Worm (Caenorhabditis elegans) whole organism, young adult: Measurements from ENCODE around the gene sri-4.

Source experiments
- B0019.2 ChIP-seq: fragments of 200-800 bp; sonication (Bioruptor generic); conservative IDR thresholded peaks from 2 replicates; pipeline ENCODE4 v1.3.6; 2022; ENCODE audit warnings: missing genetic modification reagents, missing genetic modification characterization, missing compliant biosample characterization
- C06A6.2 ChIP-seq: fragments of 200-800 bp; sonication (Bioruptor generic); conservative IDR thresholded peaks from 2 replicates; pipeline ENCODE4 v1.3.6; 2022; ENCODE audit warnings: missing genetic modification characterization, missing compliant biosample characterization
- F22D6.2 ChIP-seq: sonication (generic microtip); optimal IDR thresholded peaks from 2 replicates; lab custom pipeline; 2016; ENCODE audit warnings: mild to moderate bottlenecking, missing genetic modification characterization, missing compliant biosample characterization
- F57A8.1 ChIP-seq: fragments of 200-800 bp; sonication (Bioruptor generic); optimal IDR thresholded peaks from 2 replicates; lab custom pipeline; 2018; ENCODE audit warnings: mild to moderate bottlenecking, missing genetic modification characterization, moderate library complexity, missing compliant biosample characterization
- T07F8.4 ChIP-seq: sonication (generic microtip); optimal IDR thresholded peaks from 2 replicates; lab custom pipeline; 2016; ENCODE audit warnings: mild to moderate bottlenecking, missing genetic modification characterization, moderate library complexity, missing compliant biosample characterization
- T26A5.8 ChIP-seq: sonication (generic microtip); optimal IDR thresholded peaks from 2 replicates; lab custom pipeline; 2016; ENCODE audit warnings: missing genetic modification characterization, missing compliant biosample characterization
- Y53G8AR.9 ChIP-seq: fragments of 200-800 bp; sonication (Bioruptor generic); conservative IDR thresholded peaks from 2 replicates; pipeline ENCODE4 v1.3.6; 2022; ENCODE audit warnings: missing genetic modification reagents, missing genetic modification characterization, missing compliant biosample characterization
- aptf-2 ChIP-seq: fragments of 200-800 bp; sonication (Bioruptor generic); conservative IDR thresholded peaks from 2 replicates; pipeline ENCODE4 v1.3.6; 2022; ENCODE audit warnings: missing genetic modification reagents, missing genetic modification characterization, missing compliant biosample characterization
- aptf-3 ChIP-seq: fragments of 200-800 bp; sonication (Bioruptor generic); IDR thresholded peaks from 2 replicates; pipeline ENCODE4 v1.3.6; 2022; ENCODE audit warnings: missing genetic modification characterization, missing compliant biosample characterization
- atf-7 ChIP-seq: sonication (generic microtip); optimal IDR thresholded peaks from 2 replicates; lab custom pipeline; 2017; ENCODE audit warnings: mild to moderate bottlenecking, missing genetic modification characterization, missing compliant biosample characterization
- attf-3 ChIP-seq: fragments of 200-800 bp; sonication (Bioruptor generic); conservative IDR thresholded peaks from 2 replicates; pipeline ENCODE4 v1.3.6; 2022; ENCODE audit warnings: missing genetic modification reagents, missing genetic modification characterization, missing compliant biosample characterization
- ccch-3 ChIP-seq: fragments of 200-800 bp; sonication (Bioruptor generic); optimal IDR thresholded peaks from 2 replicates; lab custom pipeline; 2018; ENCODE audit warnings: mild to moderate bottlenecking, missing genetic modification characterization, missing compliant biosample characterization
- ceh-40 ChIP-seq: fragments of 200-800 bp; sonication (Bioruptor generic); IDR thresholded peaks from 2 replicates; pipeline ENCODE4 v1.3.6; 2022; ENCODE audit warnings: missing genetic modification characterization, missing compliant biosample characterization
- ceh-58 ChIP-seq: fragments of 200-800 bp; sonication (Bioruptor generic); IDR thresholded peaks from 2 replicates; pipeline ENCODE4 v1.3.6; 2022; ENCODE audit warnings: missing genetic modification characterization, missing compliant biosample characterization
- chd-7 ChIP-seq: sonication (generic microtip); optimal IDR thresholded peaks from 2 replicates; lab custom pipeline; 2016; ENCODE audit warnings: mild to moderate bottlenecking, missing genetic modification characterization, moderate library complexity, missing compliant biosample characterization
- efl-1 ChIP-seq: fragments of 150-350 bp; optimal IDR thresholded peaks from 2 replicates; lab custom pipeline; 2014; ENCODE audit warnings: missing biosample characterization, missing genetic modification reagents, missing genetic modification characterization
- egl-18 ChIP-seq: fragments of 200-800 bp; sonication (Bioruptor generic); IDR thresholded peaks from 2 replicates; pipeline ENCODE4 v1.3.6; 2022; ENCODE audit warnings: missing genetic modification reagents, missing genetic modification characterization, missing compliant biosample characterization
- egrh-3 ChIP-seq: fragments of 200-800 bp; sonication (Bioruptor generic); IDR thresholded peaks from 2 replicates; pipeline ENCODE4 v1.3.6; 2022; ENCODE audit warnings: missing genetic modification reagents, missing genetic modification characterization, missing compliant biosample characterization
- ets-4 ChIP-seq: fragments of 200-800 bp; sonication (Bioruptor generic); optimal IDR thresholded peaks from 2 replicates; lab custom pipeline; 2018; ENCODE audit warnings: mild to moderate bottlenecking, missing genetic modification characterization, missing compliant biosample characterization
- him-1 ChIP-seq: sonication (generic microtip); optimal IDR thresholded peaks from 2 replicates; lab custom pipeline; 2016; ENCODE audit warnings: missing genotype, missing genetic modification reagents, missing genetic modification characterization, missing compliant biosample characterization
- hlh-12 ChIP-seq: sonication (generic microtip); optimal IDR thresholded peaks from 2 replicates; lab custom pipeline; 2016; ENCODE audit warnings: missing genetic modification characterization, missing compliant biosample characterization
- hlh-26 ChIP-seq: fragments of 200-800 bp; sonication (Bioruptor generic); conservative IDR thresholded peaks from 2 replicates; pipeline ENCODE4 v1.3.6; 2022; ENCODE audit warnings: missing genetic modification reagents, missing genetic modification characterization, missing compliant biosample characterization
- lag-1 ChIP-seq: fragments of 200-800 bp; sonication (Bioruptor generic); IDR thresholded peaks from 2 replicates; pipeline ENCODE4 v1.3.6; 2022; ENCODE audit warnings: missing genetic modification reagents, missing genetic modification characterization, missing compliant biosample characterization
- lsl-1 ChIP-seq: fragments of 200-800 bp; sonication (Bioruptor generic); optimal IDR thresholded peaks from 2 replicates; lab custom pipeline; 2018; ENCODE audit warnings: mild to moderate bottlenecking, missing genetic modification characterization, moderate library complexity, missing compliant biosample characterization
- madf-3 ChIP-seq: fragments of 200-800 bp; sonication (Bioruptor generic); IDR thresholded peaks from 2 replicates; pipeline ENCODE4 v1.3.6; 2022; ENCODE audit warnings: missing genetic modification reagents, missing genetic modification characterization, missing compliant biosample characterization
- madf-6 ChIP-seq: fragments of 200-800 bp; sonication (Bioruptor generic); IDR thresholded peaks from 2 replicates; pipeline ENCODE4 v1.3.6; 2022; ENCODE audit warnings: missing genetic modification reagents, missing genetic modification characterization, missing compliant biosample characterization
- nhr-120 ChIP-seq: fragments of 200-800 bp; sonication (Bioruptor generic); IDR thresholded peaks from 2 replicates; pipeline ENCODE4 v1.3.6; 2022; ENCODE audit warnings: missing genetic modification characterization, missing compliant biosample characterization
- nhr-179 ChIP-seq: sonication (generic microtip); optimal IDR thresholded peaks from 2 replicates; lab custom pipeline; 2016; ENCODE audit warnings: mild to moderate bottlenecking, missing genetic modification characterization, missing compliant biosample characterization
- rec-8 ChIP-seq, 2 experiments: sonication (generic microtip); optimal IDR thresholded peaks; 2 replicates each; lab custom pipeline; 2016; ENCODE audit warnings: mild to moderate bottlenecking in 2 of 2, missing genetic modification characterization in 2 of 2, missing genetic modification reagents in 2 of 2, missing genotype in 2 of 2, missing biosample characterization in 1 of 2, missing compliant biosample characterization in 1 of 2, moderate library complexity in 1 of 2
- snpc-4 ChIP-seq, 5 experiments: fragments of 150-350 bp in 1 of 5; sonication (generic microtip) in 4 of 5; optimal IDR thresholded peaks; 2 replicates each; lab custom pipeline; 2014 to 2018; ENCODE audit warnings: missing genetic modification characterization in 5 of 5, missing biosample characterization in 3 of 5, antibody characterized with exemption in 2 of 5, mild to moderate bottlenecking in 2 of 5, missing compliant biosample characterization in 2 of 5, missing genotype in 2 of 5, moderate library complexity in 2 of 5, missing genetic modification reagents in 1 of 5
- somi-1 ChIP-seq: fragments of 200-800 bp; sonication (Bioruptor generic); optimal IDR thresholded peaks from 2 replicates; lab custom pipeline; 2018; ENCODE audit warnings: mild to moderate bottlenecking, missing genetic modification characterization, missing compliant biosample characterization
- sptf-2 ChIP-seq: fragments of 200-800 bp; sonication (Bioruptor generic); optimal IDR thresholded peaks from 2 replicates; lab custom pipeline; 2018; ENCODE audit warnings: mild to moderate bottlenecking, missing genetic modification characterization, missing compliant biosample characterization
- tlf-1 ChIP-seq: fragments of 200-800 bp; sonication (Bioruptor generic); optimal IDR thresholded peaks from 2 replicates; lab custom pipeline; 2018; ENCODE audit warnings: mild to moderate bottlenecking, missing genetic modification characterization, missing compliant biosample characterization
- xnd-1 ChIP-seq: sonication (generic microtip); optimal IDR thresholded peaks from 2 replicates; lab custom pipeline; 2016; ENCODE audit warnings: missing genotype, missing genetic modification reagents, missing genetic modification characterization, missing compliant biosample characterization
- zfh-2 ChIP-seq: fragments of 200-800 bp; sonication (Bioruptor generic); conservative IDR thresholded peaks from 2 replicates; pipeline ENCODE4 v1.3.6; 2022; ENCODE audit warnings: missing genetic modification reagents, missing genetic modification characterization, missing compliant biosample characterization
- ztf-28 ChIP-seq: fragments of 200-800 bp; sonication (Bioruptor generic); IDR thresholded peaks from 2 replicates; pipeline ENCODE4 v1.3.6; 2022; ENCODE audit warnings: missing genetic modification reagents, missing genetic modification characterization, missing compliant biosample characterization

The sri-4 gene

ce11 chrV:779999-780398, 31.9 kb downstream of the sri-4 start, which contains the start of gene srbc-60:
Gene srbc-60, plus strand, starts transcription at chrV:780299.
- TF ChIP-seq lsl-1 (no peak), nhr-179 (no peak), ztf-28 (no peak), tlf-1 (GFP tag; lab: Kevin White, UChicago) (no peak), ets-4 (GFP tag; lab: Kevin White, UChicago) (no peak), sptf-2 (GFP tag; lab: Kevin White, UChicago) (no peak), egl-18 (GFP tag; lab: Robert Waterston, UW) (no peak), F22D6.2 (tag; lab: Kevin White, UChicago) (no peak), egrh-3 (GFP tag; lab: Robert Waterston, UW) (no peak), hlh-12 (no peak), nhr-120 (GFP tag; lab: Robert Waterston, UW) (no peak), aptf-3 (GFP tag; lab: Robert Waterston, UW) (no peak), F57A8.1 (GFP tag; lab: Kevin White, UChicago) (no peak), T26A5.8 (no peak), zfh-2 (GFP tag; lab: Robert Waterston, UW) (no peak), madf-6 (GFP tag; lab: Robert Waterston, UW) (no peak), snpc-4 (GFP tag; optimal IDR thresholded peaks at IDR 0.05; lab: Kevin White, UChicago) (no peak), snpc-4 (tag; optimal IDR thresholded peaks at IDR 0.05; lab: Kevin White, UChicago) (no peak), ceh-40 (GFP tag; lab: Robert Waterston, UW) (no peak), C06A6.2 (GFP tag; lab: Robert Waterston, UW) (no peak), efl-1 (GFP tag; lab: Kevin White, UChicago) (no peak)

ce11 chrV:782432-782831, 34.3 kb downstream of the sri-4 start, which contains the start of gene srab-16:
Gene srab-16, plus strand, starts transcription at chrV:782732.
- TF ChIP-seq him-1 (tag; lab: Kevin White, UChicago) (no peak), rec-8 (tag; optimal IDR thresholded peaks at IDR 0.05; lab: Kevin White, UChicago) (no peak), xnd-1 (tag; lab: Kevin White, UChicago) (no peak), B0019.2 (GFP tag; lab: Robert Waterston, UW) (no peak), attf-3 (GFP tag; lab: Robert Waterston, UW) (no peak), lag-1 (GFP tag; lab: Robert Waterston, UW) (no peak), somi-1 (GFP tag; lab: Kevin White, UChicago) (no peak), aptf-2 (GFP tag; lab: Robert Waterston, UW) (no peak), chd-7 (tag; lab: Kevin White, UChicago) (no peak), ccch-3 (GFP tag; lab: Kevin White, UChicago) (no peak), Y53G8AR.9 (no peak), T07F8.4 (no peak), madf-3 (GFP tag; lab: Robert Waterston, UW) (no peak), atf-7 (tag; lab: Kevin White, UChicago) (no peak)

- TF ChIP-seq ceh-58, result 0 out of 2 replicates have a peak, but pooled peaks have one; percentile 59
- TF ChIP-seq hlh-26 (GFP tag; lab: Robert Waterston, UW), result no peak
- TF ChIP-seq, all 124 proteins: peak for 1
Measured at ce11 chrV:794092-794491, 45.9 kb downstream of the sri-4 start.
